Fruit fly (Drosophila melanogaster) whole organism, wandering third instar larva: ENCODE results near the gene Apoltp.

Source experiments
- Abd-B ChIP-seq: fragments of >200 bp; optimal IDR thresholded peaks from 2 replicates; lab custom pipeline; 2017; ENCODE audit warnings: missing biosample characterization, missing genetic modification characterization
- CG32264 ChIP-seq: fragments of 200-800 bp; sonication (Bioruptor generic); optimal IDR thresholded peaks from 2 replicates; lab custom pipeline; 2016; ENCODE audit warnings: missing biosample characterization, missing genetic modification characterization
- Hr78 ChIP-seq: fragments of >200 bp; optimal IDR thresholded peaks from 2 replicates; lab custom pipeline; 2017; ENCODE audit warnings: missing biosample characterization, missing genetic modification characterization
- OdsH ChIP-seq: fragments of 200-800 bp; sonication (Bioruptor generic); optimal IDR thresholded peaks from 2 replicates; lab custom pipeline; 2016; ENCODE audit warnings: missing biosample characterization, mild to moderate bottlenecking, missing genetic modification characterization
- br ChIP-seq: fragments of 200-800 bp; sonication (Bioruptor generic); optimal IDR thresholded peaks from 2 replicates; lab custom pipeline; 2016; ENCODE audit warnings: missing biosample characterization, missing genetic modification characterization
- pan ChIP-seq: fragments of >200 bp; optimal IDR thresholded peaks from 2 replicates; lab custom pipeline; 2017
- usp ChIP-seq: fragments of >200 bp; optimal IDR thresholded peaks from 2 replicates; lab custom pipeline; 2017; ENCODE audit warnings: missing biosample characterization, missing genetic modification characterization

- TF ChIP-seq Hr78 (GFP tag; lab: Kevin White, UChicago) (no peak), CG32264 (GFP tag; lab: Kevin White, UChicago) (no peak), OdsH (no peak), pan (lab: Kevin White, UChicago) (no peak), br (GFP tag; lab: Kevin White, UChicago) (no peak), Abd-B (GFP tag; lab: Kevin White, UChicago) (no peak), usp (GFP tag; lab: Kevin White, UChicago) (no peak)
Measured at dm6 chr2L:9695723-9696122, 61.7 kb downstream of the Apoltp start.
